Fruit fly (Drosophila melanogaster) whole organism, wandering third instar larva: Measurements from ENCODE around the gene Upf2.

Experiments
- Hr83 ChIP-seq: fragments of 200-300 bp; sonication (Bioruptor generic); optimal IDR thresholded peaks from 2 replicates; lab custom pipeline; 2016; ENCODE audit warnings: missing biosample characterization, mild to moderate bottlenecking, missing genetic modification characterization, moderate library complexity; ENCODE audit not compliant: poor library complexity, severe bottlenecking
- br ChIP-seq: fragments of 200-800 bp; sonication (Bioruptor generic); optimal IDR thresholded peaks from 2 replicates; lab custom pipeline; 2016; ENCODE audit warnings: missing biosample characterization, missing genetic modification characterization

- TF ChIP-seq br (GFP tag; lab: Kevin White, UChicago) = peak; percentile 71
- no peak for TF ChIP-seq Hr83
These were observed 26.4 kb upstream of the Upf2 start, which contains the start of gene CG2258 for dm6 chrX:8101479-8102198.
